Fruit fly (Drosophila melanogaster): Measurements from ENCODE around the gene tna.

The tna gene

DNA sequence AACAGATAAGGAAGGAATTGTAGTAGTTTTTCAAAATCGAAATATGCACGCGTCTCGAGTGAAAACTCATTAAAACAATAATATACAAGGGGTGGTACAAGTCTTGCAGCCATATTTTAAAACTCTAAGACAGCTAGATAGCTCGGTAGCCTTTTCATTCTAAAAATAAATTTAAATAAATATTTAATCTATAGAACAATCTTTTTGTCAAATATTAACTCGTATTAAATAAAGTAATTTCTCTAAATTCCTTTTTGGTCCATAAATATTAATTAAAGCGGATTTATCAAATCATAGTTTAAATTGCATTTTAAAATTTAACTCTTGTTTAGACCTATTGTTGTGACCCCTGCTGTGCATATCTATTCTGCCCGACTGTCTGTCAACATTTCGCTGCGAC, 7.9 kb downstream of the tna start (continued):
- TF ChIP-seq Side (GFP tag; optimal IDR thresholded peaks at IDR 0.05): no peak
- TF ChIP-seq MTF-1 (GFP tag; optimal IDR thresholded peaks at IDR 0.05; ENCODE audit: borderline replicate concordance): no peak
- TF ChIP-seq Spps (tag; optimal IDR thresholded peaks at IDR 0.05): peak; percentile 73
- peak; percentile 52 for TF ChIP-seq CG12659 (GFP tag; optimal IDR thresholded peaks at IDR 0.05)
- TF ChIP-seq Sox100B (GFP tag; optimal IDR thresholded peaks at IDR 0.05): peak; percentile 82
- no peak for TF ChIP-seq CG1647 (GFP tag; optimal IDR thresholded peaks at IDR 0.05)
- TF ChIP-seq gt (GFP tag; IDR thresholded peaks at IDR 0.05): no peak
- TF ChIP-seq CG17361 (GFP tag; IDR thresholded peaks at IDR 0.05): peak; percentile 92
- 0 out of 2 replicates have a peak, but pooled peaks have one; percentile 39 for TF ChIP-seq ranshi (GFP tag; IDR thresholded peaks at IDR 0.05)
- TF ChIP-seq CG4282 (GFP tag; optimal IDR thresholded peaks at IDR 0.05): no peak
- TF ChIP-seq CG4404 (GFP tag; IDR thresholded peaks at IDR 0.05): peak; percentile 46
- peak; percentile 82 for TF ChIP-seq CG7556 (GFP tag; optimal IDR thresholded peaks at IDR 0.05)
- peak; percentile 22; the same call in 1 of the 3 replicates for TF ChIP-seq ken (GFP tag; IDR thresholded peaks at IDR 0.05)
- 0 out of 2 replicates have a peak, but pooled peaks have one; percentile 13 for TF ChIP-seq dimm (GFP tag; IDR thresholded peaks at IDR 0.05)
- no peak for TF ChIP-seq shn (GFP tag; optimal IDR thresholded peaks at IDR 0.05)
- TF ChIP-seq gcm (GFP tag; optimal IDR thresholded peaks at IDR 0.05): peak; percentile 39
- TF ChIP-seq PHDP (tag; optimal IDR thresholded peaks at IDR 0.05): peak; percentile 56
- TF ChIP-seq Dfd (GFP tag; optimal IDR thresholded peaks at IDR 0.05): no peak
- peak; percentile 44 for TF ChIP-seq CG12104 (GFP tag; optimal IDR thresholded peaks at IDR 0.05)
- peak; percentile 43 for TF ChIP-seq Xbp1 (GFP tag; optimal IDR thresholded peaks at IDR 0.05)
- no peak for TF ChIP-seq Hey (tag; optimal IDR thresholded peaks at IDR 0.05)
- peak; percentile 35; the same call in 1 of the 2 replicates for TF ChIP-seq E2f2 (GFP tag; IDR thresholded peaks at IDR 0.05)
- peak; percentile 43 for TF ChIP-seq CG18619 (GFP tag; optimal IDR thresholded peaks at IDR 0.05)
- TF ChIP-seq hkb (optimal IDR thresholded peaks at IDR 0.05): no peak
- no peak for TF ChIP-seq hkb (GFP tag; IDR thresholded peaks at IDR 0.05)
- TF ChIP-seq odd (GFP tag; optimal IDR thresholded peaks at IDR 0.05): peak; percentile 44
- no peak; the same call in 2 of the 3 replicates for TF ChIP-seq croc (GFP tag; conservative IDR thresholded peaks at IDR 0.05)
- peak; percentile 59 for TF ChIP-seq row (GFP tag; IDR thresholded peaks at IDR 0.05)
- no peak for TF ChIP-seq Optix (GFP tag; IDR thresholded peaks at IDR 0.05)
- peak; percentile 73 for TF ChIP-seq trem (tag; optimal IDR thresholded peaks at IDR 0.05)
- no peak for TF ChIP-seq CG4730 (GFP tag; IDR thresholded peaks at IDR 0.05)
- peak; percentile 77 for TF ChIP-seq CG7839 (tag; optimal IDR thresholded peaks at IDR 0.05)
- TF ChIP-seq cwo (GFP tag; optimal IDR thresholded peaks at IDR 0.05): peak; percentile 6
- no peak for TF ChIP-seq Dbx (GFP tag; IDR thresholded peaks at IDR 0.05)
- TF ChIP-seq CG2202 (tag; optimal IDR thresholded peaks at IDR 0.05): peak; percentile 48
- peak; percentile 73 for TF ChIP-seq grau (tag; optimal IDR thresholded peaks at IDR 0.05)
- TF ChIP-seq CG4617 (GFP tag; optimal IDR thresholded peaks at IDR 0.05; ENCODE audit: borderline replicate concordance): no peak
- peak; percentile 82 for TF ChIP-seq CG33557 (GFP tag; optimal IDR thresholded peaks at IDR 0.05)
- no peak for TF ChIP-seq Adf1 (GFP tag; IDR thresholded peaks at IDR 0.05)
- TF ChIP-seq CG1832 (GFP tag; optimal IDR thresholded peaks at IDR 0.05): no peak
- TF ChIP-seq CG34376 (GFP tag; optimal IDR thresholded peaks at IDR 0.05): no peak
- no peak for TF ChIP-seq CG2129 (GFP tag; IDR thresholded peaks at IDR 0.05; ENCODE audit: partially characterized antibody)
- no peak for TF ChIP-seq en (GFP tag; optimal IDR thresholded peaks at IDR 0.05)
- no peak for TF ChIP-seq chm (GFP tag; IDR thresholded peaks at IDR 0.05)
- peak; percentile 75 for TF ChIP-seq fd96Cb (tag; optimal IDR thresholded peaks at IDR 0.05)
- TF ChIP-seq CG10979 (tag; optimal IDR thresholded peaks at IDR 0.05): peak; percentile 90
- no peak for TF ChIP-seq Gug (GFP tag; IDR thresholded peaks at IDR 0.05)
- TF ChIP-seq lola (GFP tag; optimal IDR thresholded peaks at IDR 0.05): peak in 1 of 3 experiments; percentile 93
- TF ChIP-seq CG9215 (GFP tag; IDR thresholded peaks at IDR 0.05): no peak
- TF ChIP-seq dpn (GFP tag; optimal IDR thresholded peaks at IDR 0.05): peak in 1 of 2 experiments; percentile 35
- TF ChIP-seq bbx (GFP tag; IDR thresholded peaks at IDR 0.05; ENCODE audit: partially characterized antibody): no peak

Data from whole organism, embryonic.